Fruit fly (Drosophila melanogaster) whole organism, prepupa: ENCODE data around the gene CG15543.

Experiments
- Blimp-1 ChIP-seq: fragments of 200-800 bp; sonication (Bioruptor generic); optimal IDR thresholded peaks from 3 replicates; lab custom pipeline; 2017; ENCODE audit warnings: missing biosample characterization, missing genetic modification characterization, mild to moderate bottlenecking, moderate library complexity, missing genetic modification reagents
- CG1621 ChIP-seq: fragments of 200-800 bp; sonication (Bioruptor generic); optimal IDR thresholded peaks from 3 replicates; lab custom pipeline; 2018; ENCODE audit warnings: missing biosample characterization, mild to moderate bottlenecking, missing genetic modification characterization
- CG16779 ChIP-seq: fragments of 200-800 bp; sonication (Bioruptor generic); optimal IDR thresholded peaks from 3 replicates; lab custom pipeline; 2017; ENCODE audit warnings: missing biosample characterization, mild to moderate bottlenecking, missing genetic modification characterization
- CG3032 ChIP-seq: fragments of 200-800 bp; optimal IDR thresholded peaks from 2 replicates; lab custom pipeline; 2019; ENCODE audit warnings: missing biosample characterization, mild to moderate bottlenecking, missing genetic modification characterization, moderate library complexity
- CG32006 ChIP-seq: fragments of 200-800 bp; sonication (Bioruptor generic); optimal IDR thresholded peaks from 3 replicates; lab custom pipeline; 2017; ENCODE audit warnings: missing biosample characterization, mild to moderate bottlenecking, missing genetic modification characterization
- CG34406 ChIP-seq: fragments of 200-800 bp; sonication (Bioruptor generic); optimal IDR thresholded peaks from 3 replicates; lab custom pipeline; 2016; ENCODE audit warnings: missing biosample characterization, missing genetic modification characterization
- Hr39 ChIP-seq: fragments of 200-800 bp; sonication (Bioruptor generic); optimal IDR thresholded peaks from 2 replicates; lab custom pipeline; 2016; ENCODE audit warnings: missing biosample characterization, missing genetic modification characterization
- Met ChIP-seq: fragments of 200-800 bp; sonication (Bioruptor generic); optimal IDR thresholded peaks from 3 replicates; lab custom pipeline; 2016; ENCODE audit warnings: missing biosample characterization, missing genetic modification characterization
- OdsH ChIP-seq: fragments of 200-800 bp; sonication (Bioruptor generic); optimal IDR thresholded peaks from 3 replicates; lab custom pipeline; 2016; ENCODE audit warnings: missing biosample characterization, missing genetic modification characterization
- fd85E ChIP-seq: fragments of 200-800 bp; sonication (Bioruptor generic); optimal IDR thresholded peaks from 3 replicates; lab custom pipeline; 2016; ENCODE audit warnings: missing biosample characterization, missing genetic modification characterization

DNA sequence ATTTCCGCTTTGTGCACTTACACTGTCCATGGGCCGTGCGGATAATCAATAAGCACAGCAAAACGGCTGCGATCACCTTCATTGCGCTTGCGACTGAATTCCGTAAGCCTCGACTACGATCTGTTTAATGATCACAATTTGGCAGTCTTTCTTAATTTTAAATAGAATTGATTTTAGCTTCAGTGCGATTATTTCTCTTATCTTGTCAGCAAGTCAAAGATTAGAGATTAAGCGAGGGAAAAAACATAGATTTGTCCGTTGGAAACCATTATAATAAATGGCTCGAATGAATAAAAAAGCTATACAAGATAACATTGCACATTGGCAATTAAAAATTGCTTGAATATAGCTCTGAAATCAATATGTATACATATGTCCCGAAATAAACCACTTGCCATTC is 11.6 kb upstream of the CG15543 start, which contains the start of gene CG11313:
- TF ChIP-seq OdsH (GFP tag; lab: Kevin White, UChicago): no peak
- TF ChIP-seq CG16779 (tag; lab: Kevin White, UChicago): no peak
- TF ChIP-seq Blimp-1: no peak
- TF ChIP-seq fd85E (GFP tag; lab: Kevin White, UChicago): no peak
- TF ChIP-seq CG1621 (tag; lab: Kevin White, UChicago): no peak
- no peak for TF ChIP-seq Met (GFP tag; lab: Kevin White, UChicago)
- TF ChIP-seq CG34406 (GFP tag; lab: Kevin White, UChicago): no peak
- no peak for TF ChIP-seq CG32006 (GFP tag; lab: Kevin White, UChicago)
- no peak for TF ChIP-seq CG3032
- TF ChIP-seq Hr39 (GFP tag; lab: Kevin White, UChicago): no peak
